Fruit fly (Drosophila melanogaster) whole organism, wandering third instar larva: ENCODE measurements around the gene CG9331.

ENCODE experiments used
- Abd-B ChIP-seq: fragments of >200 bp; optimal IDR thresholded peaks from 2 replicates; lab custom pipeline; 2017; ENCODE audit warnings: missing biosample characterization, missing genetic modification characterization
- CG32264 ChIP-seq: fragments of 200-800 bp; sonication (Bioruptor generic); optimal IDR thresholded peaks from 2 replicates; lab custom pipeline; 2016; ENCODE audit warnings: missing biosample characterization, missing genetic modification characterization
- CG9705 ChIP-seq: fragments of 200-800 bp; sonication (Bioruptor generic); optimal IDR thresholded peaks from 2 replicates; lab custom pipeline; 2018; ENCODE audit warnings: missing biosample characterization, mild to moderate bottlenecking, missing genetic modification characterization
- CrebA ChIP-seq: fragments of 200-800 bp; sonication (Bioruptor generic); optimal IDR thresholded peaks from 2 replicates; lab custom pipeline; 2016; ENCODE audit warnings: missing biosample characterization, mild to moderate bottlenecking, missing genetic modification characterization, borderline replicate concordance
- Dfd ChIP-seq: fragments of >200 bp; optimal IDR thresholded peaks from 2 replicates; lab custom pipeline; 2017; ENCODE audit warnings: missing biosample characterization, missing genetic modification characterization
- Dif ChIP-seq: fragments of 200-275, 200-300 bp; sonication (Bioruptor generic); optimal IDR thresholded peaks from 2 replicates; lab custom pipeline; 2018; ENCODE audit warnings: missing biosample characterization, missing genetic modification characterization; ENCODE audit not compliant: partially characterized antibody
- GATAd ChIP-seq: sonication (Bioruptor generic); optimal IDR thresholded peaks from 2 replicates; lab custom pipeline; 2016; ENCODE audit warnings: missing biosample characterization, missing genetic modification characterization
- HLH106 ChIP-seq: fragments of 200-800 bp; optimal IDR thresholded peaks from 3 replicates; lab custom pipeline; 2019; ENCODE audit warnings: missing biosample characterization, mild to moderate bottlenecking, missing genetic modification characterization, moderate library complexity
- Hnf4 ChIP-seq: fragments of 200-800 bp; sonication (Bioruptor generic); optimal IDR thresholded peaks from 2 replicates; lab custom pipeline; 2016; ENCODE audit warnings: missing biosample characterization, mild to moderate bottlenecking, missing genetic modification characterization
- Hr78 ChIP-seq: fragments of >200 bp; optimal IDR thresholded peaks from 2 replicates; lab custom pipeline; 2017; ENCODE audit warnings: missing biosample characterization, missing genetic modification characterization
- Hr83 ChIP-seq: fragments of 200-300 bp; sonication (Bioruptor generic); optimal IDR thresholded peaks from 2 replicates; lab custom pipeline; 2016; ENCODE audit warnings: missing biosample characterization, mild to moderate bottlenecking, missing genetic modification characterization, moderate library complexity; ENCODE audit not compliant: poor library complexity, severe bottlenecking
- Jra ChIP-seq: sonication (Bioruptor generic); optimal IDR thresholded peaks from 2 replicates; lab custom pipeline; 2016; ENCODE audit warnings: missing biosample characterization, missing genetic modification characterization
- Mio ChIP-seq: sonication (Bioruptor generic); optimal IDR thresholded peaks from 2 replicates; lab custom pipeline; 2016; ENCODE audit warnings: missing biosample characterization, missing genetic modification characterization
- Myc ChIP-seq: fragments of >200 bp; optimal IDR thresholded peaks from 2 replicates; lab custom pipeline; 2017
- N ChIP-seq: fragments of >200 bp; optimal IDR thresholded peaks from 2 replicates; lab custom pipeline; 2018; ENCODE audit warnings: missing biosample characterization, missing external identifiers, missing genetic modification characterization
- OdsH ChIP-seq: fragments of 200-800 bp; sonication (Bioruptor generic); optimal IDR thresholded peaks from 2 replicates; lab custom pipeline; 2016; ENCODE audit warnings: missing biosample characterization, mild to moderate bottlenecking, missing genetic modification characterization
- Rel ChIP-seq, 2 experiments: fragments of 200-800 bp; sonication (Bioruptor generic) in 1 of 2; optimal IDR thresholded peaks; 2 replicates in 1 of 2; 3 replicates in 1 of 2; lab custom pipeline; 2016 to 2019; ENCODE audit warnings: mild to moderate bottlenecking in 2 of 2, missing biosample characterization in 2 of 2, missing genetic modification characterization in 2 of 2, moderate library complexity in 1 of 2
- Sp1 ChIP-seq: fragments of 200-800 bp; sonication (Bioruptor generic); optimal IDR thresholded peaks from 3 replicates; lab custom pipeline; 2019; ENCODE audit warnings: missing biosample characterization, mild to moderate bottlenecking, missing genetic modification characterization, moderate library complexity
- Vsx2 ChIP-seq: fragments of 200-300, 225-300 bp; sonication (Bioruptor generic); optimal IDR thresholded peaks from 2 replicates; lab custom pipeline; 2018; ENCODE audit warnings: missing biosample characterization, missing genetic modification characterization; ENCODE audit not compliant: partially characterized antibody
- br ChIP-seq: fragments of 200-800 bp; sonication (Bioruptor generic); optimal IDR thresholded peaks from 2 replicates; lab custom pipeline; 2016; ENCODE audit warnings: missing biosample characterization, missing genetic modification characterization
- brk ChIP-seq: fragments of 200-800 bp; sonication (Bioruptor generic); optimal IDR thresholded peaks from 2 replicates; lab custom pipeline; 2016; ENCODE audit warnings: missing biosample characterization, mild to moderate bottlenecking, missing genetic modification characterization
- dl ChIP-seq, 2 experiments: fragments of 175-275, 200-275 bp in 1 of 2; fragments of 200-275 bp in 1 of 2; sonication (Bioruptor generic); optimal IDR thresholded peaks; lab custom pipeline; 2018; ENCODE audit warnings: mild to moderate bottlenecking in 2 of 2, missing biosample characterization in 2 of 2, missing genetic modification characterization in 2 of 2, moderate library complexity in 2 of 2; ENCODE audit not compliant: partially characterized antibody in 2 of 2, insufficient read depth in 1 of 2
- dmrt93B ChIP-seq: fragments of 200-800 bp; sonication (Bioruptor generic); optimal IDR thresholded peaks from 2 replicates; lab custom pipeline; 2018; ENCODE audit warnings: missing biosample characterization, mild to moderate bottlenecking, missing genetic modification characterization
- dsf ChIP-seq: sonication (Bioruptor generic); optimal IDR thresholded peaks from 2 replicates; lab custom pipeline; 2016; ENCODE audit warnings: missing biosample characterization, missing genetic modification characterization, borderline replicate concordance
- ey ChIP-seq: fragments of 200-800 bp; sonication (Bioruptor generic); optimal IDR thresholded peaks from 2 replicates; lab custom pipeline; 2016; ENCODE audit warnings: missing biosample characterization, missing genetic modification characterization
- foxo ChIP-seq, 2 experiments: fragments of 200-800 bp; sonication (Bioruptor generic); optimal IDR thresholded peaks; 2 replicates in 1 of 2; 3 replicates in 1 of 2; lab custom pipeline; 2016 to 2017; ENCODE audit warnings: missing biosample characterization in 2 of 2, missing genetic modification characterization in 2 of 2
- fru ChIP-seq: fragments of 200-800 bp; sonication (Bioruptor generic); optimal IDR thresholded peaks from 3 replicates; lab custom pipeline; 2016; ENCODE audit warnings: missing biosample characterization, mild to moderate bottlenecking, missing genetic modification characterization
- h ChIP-seq: fragments of 200-800 bp; sonication (Bioruptor generic); optimal IDR thresholded peaks from 3 replicates; lab custom pipeline; 2016; ENCODE audit warnings: missing biosample characterization, mild to moderate bottlenecking, missing genetic modification characterization
- jim ChIP-seq: fragments of 175-275, 200-325 bp; sonication (Bioruptor generic); optimal IDR thresholded peaks from 2 replicates; lab custom pipeline; 2016; ENCODE audit warnings: missing biosample characterization, mild to moderate bottlenecking, missing genetic modification characterization
- lola ChIP-seq: fragments of >200 bp; optimal IDR thresholded peaks from 2 replicates; lab custom pipeline; 2017; ENCODE audit warnings: missing biosample characterization, missing genetic modification characterization
- pan ChIP-seq: fragments of >200 bp; optimal IDR thresholded peaks from 2 replicates; lab custom pipeline; 2017
- psq ChIP-seq: fragments of 200-800 bp; sonication (Bioruptor generic); optimal IDR thresholded peaks from 3 replicates; lab custom pipeline; 2017; ENCODE audit warnings: missing biosample characterization, mild to moderate bottlenecking, missing genetic modification characterization, moderate library complexity
- rgr ChIP-seq: fragments of 200-800 bp; sonication (Bioruptor generic); optimal IDR thresholded peaks from 3 replicates; lab custom pipeline; 2016; ENCODE audit warnings: missing biosample characterization, mild to moderate bottlenecking, missing genetic modification characterization
- sage ChIP-seq: fragments of 200-800 bp; sonication (Bioruptor generic); optimal IDR thresholded peaks from 2 replicates; lab custom pipeline; 2016; ENCODE audit warnings: missing biosample characterization, mild to moderate bottlenecking, missing genetic modification characterization
- sv ChIP-seq: fragments of 200-800 bp; sonication (Bioruptor generic); optimal IDR thresholded peaks from 3 replicates; lab custom pipeline; 2016; ENCODE audit warnings: missing biosample characterization, missing genetic modification characterization
- tai ChIP-seq: sonication (Bioruptor generic); optimal IDR thresholded peaks from 2 replicates; lab custom pipeline; 2016; ENCODE audit warnings: missing biosample characterization, missing genetic modification characterization
- usp ChIP-seq: fragments of >200 bp; optimal IDR thresholded peaks from 2 replicates; lab custom pipeline; 2017; ENCODE audit warnings: missing biosample characterization, missing genetic modification characterization
- woc ChIP-seq: sonication (Bioruptor generic); optimal IDR thresholded peaks from 2 replicates; lab custom pipeline; 2016; ENCODE audit warnings: missing biosample characterization, mild to moderate bottlenecking, missing genetic modification characterization

The CG9331 gene

dm6 chr2L:20829755-20830396 is 7.2 kb downstream of the CG9331 start:
- TF ChIP-seq CG32264 (GFP tag; lab: Kevin White, UChicago) (no peak), dl (GFP tag; optimal IDR thresholded peaks at IDR 0.05; lab: Kevin White, UChicago; ENCODE audit: insufficient read depth in 1 of 2, partially characterized antibody in 2 of 2) (no peak), fru (GFP tag; lab: Kevin White, UChicago) (peak; percentile 27), ey (peak; percentile 0), Dfd (GFP tag; lab: Kevin White, UChicago) (no peak), CrebA (no peak), pan (lab: Kevin White, UChicago) (no peak), Vsx2 (no peak), Hr78 (GFP tag; lab: Kevin White, UChicago) (no peak), Abd-B (GFP tag; lab: Kevin White, UChicago) (no peak), sv (GFP tag; lab: Kevin White, UChicago) (no peak), rgr (GFP tag; lab: Kevin White, UChicago) (peak; percentile 25), jim (GFP tag; lab: Kevin White, UChicago) (no peak), brk (peak; percentile 55), dmrt93B (no peak), foxo (GFP tag; optimal IDR thresholded peaks at IDR 0.05; lab: Kevin White, UChicago) (peak in 1 of 2 experiments; percentile 49), tai (GFP tag; lab: Kevin White, UChicago) (no peak), Hr83 (GFP tag; lab: Kevin White, UChicago) (peak; percentile 38), usp (GFP tag; lab: Kevin White, UChicago) (no peak), lola (GFP tag; lab: Kevin White, UChicago) (no peak), Myc (lab: Kevin White, UChicago) (no peak), Sp1 (GFP tag; lab: Kevin White, UChicago) (no peak), Rel (GFP tag; optimal IDR thresholded peaks at IDR 0.05; lab: Kevin White, UChicago) (no peak), Rel (tag; optimal IDR thresholded peaks at IDR 0.05; lab: Kevin White, UChicago) (peak; percentile 94), HLH106 (tag; lab: Kevin White, UChicago) (peak; percentile 39), psq (GFP tag; lab: Kevin White, UChicago) (no peak), br (GFP tag; lab: Kevin White, UChicago) (peak; percentile 35), GATAd (GFP tag; lab: Kevin White, UChicago) (no peak), Dif (peak; percentile 0), dsf (GFP tag; lab: Kevin White, UChicago) (no peak), Jra (GFP tag; lab: Kevin White, UChicago) (no peak), CG9705 (GFP tag; lab: Kevin White, UChicago) (no peak), woc (GFP tag; lab: Kevin White, UChicago) (no peak), sage (GFP tag; lab: Kevin White, UChicago) (peak; percentile 56), Hnf4 (GFP tag; lab: Kevin White, UChicago) (peak; percentile 22), N (no peak), h (GFP tag; lab: Kevin White, UChicago) (peak; percentile 70), OdsH (GFP tag; lab: Kevin White, UChicago) (peak; percentile 52), Mio (GFP tag; lab: Kevin White, UChicago) (no peak)

- TF ChIP-seq dl (GFP tag; optimal IDR thresholded peaks at IDR 0.05; lab: Kevin White, UChicago; ENCODE audit: insufficient read depth in 1 of 2, partially characterized antibody in 2 of 2) (peak in 1 of 2 experiments; percentile 20), Myc (lab: Kevin White, UChicago) (no peak), jim (GFP tag; lab: Kevin White, UChicago) (no peak), N (no peak), brk (peak; percentile 53), ey (no peak), CG32264 (GFP tag; lab: Kevin White, UChicago) (no peak), Dif (peak; percentile 50), usp (GFP tag; lab: Kevin White, UChicago) (no peak), Dfd (GFP tag; lab: Kevin White, UChicago) (no peak), dsf (GFP tag; lab: Kevin White, UChicago) (no peak), Sp1 (GFP tag; lab: Kevin White, UChicago) (no peak), h (GFP tag; lab: Kevin White, UChicago) (peak; percentile 59), tai (GFP tag; lab: Kevin White, UChicago) (no peak), OdsH (GFP tag; lab: Kevin White, UChicago) (no peak), sage (GFP tag; lab: Kevin White, UChicago) (no peak), Mio (GFP tag; lab: Kevin White, UChicago) (no peak), Abd-B (GFP tag; lab: Kevin White, UChicago) (no peak), woc (GFP tag; lab: Kevin White, UChicago) (no peak), br (GFP tag; lab: Kevin White, UChicago) (no peak), foxo (GFP tag; optimal IDR thresholded peaks at IDR 0.05; lab: Kevin White, UChicago) (no peak), Rel (GFP tag; optimal IDR thresholded peaks at IDR 0.05; lab: Kevin White, UChicago) (no peak), Rel (tag; optimal IDR thresholded peaks at IDR 0.05; lab: Kevin White, UChicago) (peak; percentile 14), fru (GFP tag; lab: Kevin White, UChicago) (no peak), CG9705 (GFP tag; lab: Kevin White, UChicago) (no peak), sv (GFP tag; lab: Kevin White, UChicago) (no peak), HLH106 (tag; lab: Kevin White, UChicago) (no peak), Vsx2 (no peak), lola (GFP tag; lab: Kevin White, UChicago) (no peak), dmrt93B (no peak), rgr (GFP tag; lab: Kevin White, UChicago) (no peak), Hnf4 (GFP tag; lab: Kevin White, UChicago) (no peak), Jra (GFP tag; lab: Kevin White, UChicago) (no peak), psq (GFP tag; lab: Kevin White, UChicago) (no peak), Hr78 (GFP tag; lab: Kevin White, UChicago) (no peak)
These were observed 8.4 kb downstream of the CG9331 start, which contains the start of gene CG31674 for dm6 chr2L:20831060-20831459. Gene CG31674, plus strand, starts transcription at chr2L:20831262.
